Comparison of ENCODE assay signal across 2 fruit fly cellular contexts in the genomic region with DNA sequence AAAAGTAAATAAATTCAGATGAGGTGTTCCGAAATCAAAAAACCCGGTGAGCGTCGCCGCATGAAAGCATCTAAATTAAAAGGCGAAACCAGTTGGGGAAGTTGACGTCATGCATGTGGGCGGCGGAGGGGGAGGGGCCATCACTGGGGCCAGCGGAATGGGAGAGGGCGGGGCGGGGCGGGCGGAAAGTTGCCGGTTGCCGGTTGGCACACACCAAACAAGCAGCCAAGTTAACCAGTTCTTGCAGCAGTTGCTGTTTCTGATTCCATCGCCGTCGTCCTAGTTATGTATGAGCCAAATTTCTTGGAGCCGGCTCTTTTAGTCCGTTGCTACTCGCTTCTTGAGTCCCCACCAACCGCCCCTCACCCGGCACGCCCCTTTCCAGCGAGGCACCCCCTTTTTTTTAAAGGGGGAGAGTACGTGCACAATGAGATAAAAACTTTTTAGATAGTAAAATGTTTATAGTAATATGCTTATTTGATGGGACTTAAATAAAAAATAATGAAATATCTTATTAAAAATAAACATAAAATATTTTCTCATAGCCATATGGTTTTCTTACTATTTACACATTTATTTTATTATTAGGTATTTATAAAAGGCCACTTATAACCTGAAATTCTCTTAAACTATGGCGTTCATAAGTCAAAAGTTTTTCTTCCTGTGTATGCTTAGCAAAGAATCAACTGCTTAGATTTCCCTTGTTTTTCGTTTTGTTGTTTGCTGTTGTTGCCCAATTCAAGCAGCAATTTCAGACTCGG.
A peak's percentile ranks its signal among the peaks of the same experiment; 100 is the strongest.
TF ChIP-seq lines count a peak whose summit lies in the region.

No protein-coding gene starts in this region.

TF ChIP-seq in whole organism, embryonic, 481 proteins besides CTCF, POLR2A, EP300 and RAD21 (continued from another document and continues in another):
- TF ChIP-seq Sox102F (GFP tag; optimal IDR thresholded peaks at IDR 0.05; lab: Kevin White, UChicago), result peak; percentile 18
- no peak for TF ChIP-seq CG17359 (tag; optimal IDR thresholded peaks at IDR 0.05; lab: Kevin White, UChicago)
- TF ChIP-seq CG7786 (GFP tag; optimal IDR thresholded peaks at IDR 0.05; lab: Kevin White, UChicago), result no peak
- no peak for TF ChIP-seq tll (GFP tag; optimal IDR thresholded peaks at IDR 0.05; lab: Kevin White, UChicago)
- no peak for TF ChIP-seq Sry-δ (GFP tag; optimal IDR thresholded peaks at IDR 0.05; lab: Kevin White, UChicago)
- TF ChIP-seq CG8924 (tag; optimal IDR thresholded peaks at IDR 0.05; lab: Kevin White, UChicago), result no peak
- no peak for TF ChIP-seq wor (GFP tag; IDR thresholded peaks at IDR 0.05; lab: Robert Waterston, UW)
- TF ChIP-seq CG30020 (tag; optimal IDR thresholded peaks at IDR 0.05; lab: Kevin White, UChicago), result no peak
- TF ChIP-seq CG2712 (tag; optimal IDR thresholded peaks at IDR 0.05; lab: Kevin White, UChicago), result no peak
- no peak for TF ChIP-seq lov (optimal IDR thresholded peaks at IDR 0.05; lab: Kevin White, UChicago)
- 0 out of 3 replicates have a peak, but pooled peaks have one; percentile 12 for TF ChIP-seq lov (GFP tag; IDR thresholded peaks at IDR 0.05; lab: Robert Waterston, UW)
- no peak for TF ChIP-seq CG10654 (GFP tag; optimal IDR thresholded peaks at IDR 0.05; lab: Kevin White, UChicago)
- no peak for TF ChIP-seq CG1602 (GFP tag; optimal IDR thresholded peaks at IDR 0.05; lab: Kevin White, UChicago)
- no peak for TF ChIP-seq eve (GFP tag; optimal IDR thresholded peaks at IDR 0.05; lab: Kevin White, UChicago)
- TF ChIP-seq CG9609 (GFP tag; optimal IDR thresholded peaks at IDR 0.05; lab: Kevin White, UChicago), result no peak
- TF ChIP-seq sens (GFP tag; lab: Kevin White, UChicago), result peak; percentile 44
- TF ChIP-seq gem (tag; optimal IDR thresholded peaks at IDR 0.05; lab: Kevin White, UChicago), result peak; percentile 19
- peak; percentile 20 for TF ChIP-seq Drgx (GFP tag; IDR thresholded peaks at IDR 0.05; lab: Robert Waterston, UW)
- no peak for TF ChIP-seq ash1 (GFP tag; optimal IDR thresholded peaks at IDR 0.05; lab: Kevin White, UChicago)
- no peak for TF ChIP-seq D19B (GFP tag; optimal IDR thresholded peaks at IDR 0.05; lab: Kevin White, UChicago)
- no peak for TF ChIP-seq CG17829 (tag; optimal IDR thresholded peaks at IDR 0.05; lab: Kevin White, UChicago)
- TF ChIP-seq NC2β (GFP tag; optimal IDR thresholded peaks at IDR 0.05; lab: Kevin White, UChicago), result no peak
- TF ChIP-seq CG12659 (GFP tag; optimal IDR thresholded peaks at IDR 0.05; lab: Kevin White, UChicago), result no peak
- no peak for TF ChIP-seq stwl (tag; optimal IDR thresholded peaks at IDR 0.05; lab: Kevin White, UChicago)
- TF ChIP-seq crol (GFP tag; IDR thresholded peaks at IDR 0.05; lab: Robert Waterston, UW), result peak; percentile 93
- peak; percentile 49; the same call in 1 of the 3 replicates for TF ChIP-seq sr (GFP tag; IDR thresholded peaks at IDR 0.05; lab: Robert Waterston, UW)
- no peak for TF ChIP-seq slou (GFP tag; optimal IDR thresholded peaks at IDR 0.05; lab: Kevin White, UChicago)
- no peak for TF ChIP-seq Nf-YA (GFP tag; IDR thresholded peaks at IDR 0.05; lab: Robert Waterston, UW)
- TF ChIP-seq bcd (GFP tag; optimal IDR thresholded peaks at IDR 0.05; lab: Kevin White, UChicago), result no peak
- no peak for TF ChIP-seq nau (GFP tag; optimal IDR thresholded peaks at IDR 0.05; lab: Kevin White, UChicago)
- no peak for TF ChIP-seq ci (GFP tag; IDR thresholded peaks at IDR 0.05; lab: Robert Waterston, UW)
- TF ChIP-seq sens-2 (GFP tag; IDR thresholded peaks at IDR 0.05; lab: Robert Waterston, UW), result no peak
- TF ChIP-seq dati (GFP tag; IDR thresholded peaks at IDR 0.05; lab: Robert Waterston, UW), result peak; percentile 16; the same call in 1 of the 2 replicates
- TF ChIP-seq pita (GFP tag; optimal IDR thresholded peaks at IDR 0.05; lab: Kevin White, UChicago), result no peak
- TF ChIP-seq CG17912 (GFP tag; optimal IDR thresholded peaks at IDR 0.05; lab: Kevin White, UChicago), result no peak
- no peak for TF ChIP-seq Dbx (GFP tag; IDR thresholded peaks at IDR 0.05; lab: Robert Waterston, UW)
- TF ChIP-seq da (GFP tag; optimal IDR thresholded peaks at IDR 0.05; lab: Kevin White, UChicago), result no peak
- TF ChIP-seq CG10565 (GFP tag; optimal IDR thresholded peaks at IDR 0.05; lab: Kevin White, UChicago), result no peak
- TF ChIP-seq yki (optimal IDR thresholded peaks at IDR 0.05; lab: Kevin White, UChicago), result no peak
- peak; percentile 39 for TF ChIP-seq bbx (GFP tag; IDR thresholded peaks at IDR 0.05; lab: Robert Waterston, UW; ENCODE audit: partially characterized antibody)
- TF ChIP-seq CG11247 (GFP tag; IDR thresholded peaks at IDR 0.05; lab: Robert Waterston, UW), result no peak
- TF ChIP-seq CG7372 (GFP tag; IDR thresholded peaks at IDR 0.05; lab: Robert Waterston, UW), result no peak
- TF ChIP-seq aop (GFP tag; IDR thresholded peaks at IDR 0.05; lab: Robert Waterston, UW), result no peak
- no peak for TF ChIP-seq CG4617 (GFP tag; optimal IDR thresholded peaks at IDR 0.05; lab: Kevin White, UChicago; ENCODE audit: borderline replicate concordance)
- TF ChIP-seq CG8765 (GFP tag; IDR thresholded peaks at IDR 0.05; lab: Robert Waterston, UW), result no peak
- TF ChIP-seq fd3F (GFP tag; optimal IDR thresholded peaks at IDR 0.05; lab: Kevin White, UChicago), result no peak
- TF ChIP-seq CG3281 (GFP tag; optimal IDR thresholded peaks at IDR 0.05; lab: Kevin White, UChicago), result no peak
- no peak for TF ChIP-seq schlank (tag; optimal IDR thresholded peaks at IDR 0.05; lab: Kevin White, UChicago)
- no peak for TF ChIP-seq D (optimal IDR thresholded peaks at IDR 0.05; lab: Kevin White, UChicago)
- no peak for TF ChIP-seq D (GFP tag; optimal IDR thresholded peaks at IDR 0.05; lab: Kevin White, UChicago)
- no peak for TF ChIP-seq Dek (tag; optimal IDR thresholded peaks at IDR 0.05; lab: Kevin White, UChicago)
- TF ChIP-seq CG4424 (GFP tag; optimal IDR thresholded peaks at IDR 0.05; lab: Kevin White, UChicago), result no peak
- no peak for TF ChIP-seq MBD-R2 (GFP tag; IDR thresholded peaks at IDR 0.05; lab: Robert Waterston, UW)
- TF ChIP-seq NK7.1 (GFP tag; optimal IDR thresholded peaks at IDR 0.05; lab: Kevin White, UChicago), result no peak
- no peak for TF ChIP-seq CG6683 (GFP tag; optimal IDR thresholded peaks at IDR 0.05; lab: Kevin White, UChicago)
- no peak for TF ChIP-seq CG3995 (GFP tag; optimal IDR thresholded peaks at IDR 0.05; lab: Kevin White, UChicago)
- no peak for TF ChIP-seq Bteb2 (GFP tag; optimal IDR thresholded peaks at IDR 0.05; lab: Kevin White, UChicago)
- TF ChIP-seq mam (GFP tag; optimal IDR thresholded peaks at IDR 0.05; lab: Kevin White, UChicago), result no peak
- TF ChIP-seq cato (GFP tag; optimal IDR thresholded peaks at IDR 0.05; lab: Kevin White, UChicago; ENCODE audit: borderline replicate concordance), result no peak
- TF ChIP-seq ssp (GFP tag; IDR thresholded peaks at IDR 0.05; lab: Robert Waterston, UW), result no peak
- no peak for TF ChIP-seq Sin3A (optimal IDR thresholded peaks at IDR 0.05; lab: Kevin White, UChicago)
- no peak for TF ChIP-seq HLH4C (GFP tag; IDR thresholded peaks at IDR 0.05; lab: Robert Waterston, UW; ENCODE audit: partially characterized antibody)
- 0 out of 3 replicates have a peak, but pooled peaks have one; percentile 64 for TF ChIP-seq CG6175 (GFP tag; IDR thresholded peaks at IDR 0.05; lab: Robert Waterston, UW)
- TF ChIP-seq HLHmδ (GFP tag; optimal IDR thresholded peaks at IDR 0.05; lab: Kevin White, UChicago), result no peak

TF ChIP-seq in whole organism, prepupa, 60 proteins besides CTCF, POLR2A, EP300 and RAD21 (continued from another document):
- TF ChIP-seq CG6854 (GFP tag; optimal IDR thresholded peaks at IDR 0.05; lab: Kevin White, UChicago) (peak; percentile 54), CG10631 (GFP tag; optimal IDR thresholded peaks at IDR 0.05; lab: Kevin White, UChicago) (peak; percentile 33), CG4318 (GFP tag; optimal IDR thresholded peaks at IDR 0.05; lab: Kevin White, UChicago) (peak; percentile 26), Lpt (GFP tag; optimal IDR thresholded peaks at IDR 0.05; lab: Kevin White, UChicago) (peak; percentile 54), CG9139 (GFP tag; optimal IDR thresholded peaks at IDR 0.05; lab: Kevin White, UChicago) (no peak), CG3032 (tag; optimal IDR thresholded peaks at IDR 0.05; lab: Kevin White, UChicago) (peak; percentile 56), CG34406 (GFP tag; optimal IDR thresholded peaks at IDR 0.05; lab: Kevin White, UChicago) (peak; percentile 31), Eip93F (GFP tag; optimal IDR thresholded peaks at IDR 0.05; lab: Kevin White, UChicago) (no peak), CG11762 (GFP tag; optimal IDR thresholded peaks at IDR 0.05; lab: Kevin White, UChicago; ENCODE audit: insufficient read depth) (peak; percentile 32), CG8632 (GFP tag; optimal IDR thresholded peaks at IDR 0.05; lab: Kevin White, UChicago) (peak; percentile 29), fkh (GFP tag; optimal IDR thresholded peaks at IDR 0.05; lab: Kevin White, UChicago) (no peak), svp (GFP tag; lab: Kevin White, UChicago) (peak; percentile 51), Eip78C (GFP tag; lab: Kevin White, UChicago) (peak; percentile 75), lz (GFP tag; optimal IDR thresholded peaks at IDR 0.05; lab: Kevin White, UChicago) (no peak)
